Fruit fly (Drosophila melanogaster): ENCODE results near the gene CG7443.

Gene CG7443

DNA sequence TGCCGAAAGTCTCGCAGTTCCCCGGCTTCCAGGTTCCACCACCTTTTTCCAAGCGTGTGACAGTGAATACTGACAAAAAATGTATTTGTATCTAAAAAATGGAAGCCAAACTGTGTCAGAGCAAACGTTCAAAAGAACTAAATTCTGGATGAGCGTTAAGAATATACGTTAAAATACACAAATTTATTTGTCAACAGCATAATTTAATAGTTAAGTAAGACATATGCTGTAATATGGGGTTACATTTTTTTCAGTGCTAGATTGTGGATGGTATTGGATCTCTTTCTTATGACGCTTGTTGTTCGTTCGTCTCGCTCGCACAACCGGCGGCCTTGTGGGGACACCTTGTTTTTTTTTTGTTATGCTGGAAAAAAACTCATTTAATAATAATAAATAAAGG lies 31.5 kb downstream of the CG7443 start (continued):
- peak; percentile 83 for TF ChIP-seq gcm (GFP tag; optimal IDR thresholded peaks at IDR 0.05)
- TF ChIP-seq CG2116 (GFP tag; optimal IDR thresholded peaks at IDR 0.05) = peak; percentile 53
- TF ChIP-seq lov (optimal IDR thresholded peaks at IDR 0.05) = no peak
- peak; percentile 63; the same call in 2 of the 3 replicates for TF ChIP-seq lov (GFP tag; IDR thresholded peaks at IDR 0.05)
- no peak for TF ChIP-seq sc (optimal IDR thresholded peaks at IDR 0.05)
- peak; percentile 69 for TF ChIP-seq sc (GFP tag; optimal IDR thresholded peaks at IDR 0.05)
- no peak for TF ChIP-seq sna (GFP tag; IDR thresholded peaks at IDR 0.05; ENCODE audit: partially characterized antibody)
- peak; percentile 94 for TF ChIP-seq CG13894 (tag; optimal IDR thresholded peaks at IDR 0.05)
- TF ChIP-seq CG12769 (tag; optimal IDR thresholded peaks at IDR 0.05) = peak; percentile 99
- peak; percentile 93 for TF ChIP-seq org-1 (GFP tag; optimal IDR thresholded peaks at IDR 0.05)
- peak; percentile 96 for TF ChIP-seq CG7839 (tag; optimal IDR thresholded peaks at IDR 0.05)
- TF ChIP-seq Atf6 (GFP tag; IDR thresholded peaks at IDR 0.05) = peak; percentile 97
- TF ChIP-seq MTF-1 (GFP tag; optimal IDR thresholded peaks at IDR 0.05; ENCODE audit: borderline replicate concordance) = peak; percentile 79
- TF ChIP-seq CG8281 (tag; optimal IDR thresholded peaks at IDR 0.05) = peak; percentile 80
- TF ChIP-seq klu (GFP tag; IDR thresholded peaks at IDR 0.05) = peak; percentile 92
- peak; percentile 82 for TF ChIP-seq bowl (GFP tag; IDR thresholded peaks at IDR 0.05)
- peak; percentile 79 for TF ChIP-seq psq (GFP tag; optimal IDR thresholded peaks at IDR 0.05)
- peak; percentile 57 for TF ChIP-seq dmrt11E (tag; optimal IDR thresholded peaks at IDR 0.05)
- TF ChIP-seq CG18619 (GFP tag; optimal IDR thresholded peaks at IDR 0.05) = peak; percentile 96
- TF ChIP-seq seq (GFP tag; IDR thresholded peaks at IDR 0.05) = peak; percentile 95
- TF ChIP-seq E2f2 (GFP tag; IDR thresholded peaks at IDR 0.05) = peak; percentile 76
- peak; percentile 97 for TF ChIP-seq Dbx (GFP tag; IDR thresholded peaks at IDR 0.05)
- TF ChIP-seq slp2 (GFP tag; optimal IDR thresholded peaks at IDR 0.05) = peak; percentile 96
- peak; percentile 94 for TF ChIP-seq Aef1 (GFP tag; IDR thresholded peaks at IDR 0.05)
- TF ChIP-seq br (optimal IDR thresholded peaks at IDR 0.05) = no peak
- peak; percentile 94 for TF ChIP-seq CG13775 (GFP tag; optimal IDR thresholded peaks at IDR 0.05)
- TF ChIP-seq nerfin-2 (GFP tag; IDR thresholded peaks at IDR 0.05; ENCODE audit: partially characterized antibody) = no peak
- TF ChIP-seq B-H2 (GFP tag; optimal IDR thresholded peaks at IDR 0.05) = peak; percentile 90
- TF ChIP-seq gro (GFP tag; optimal IDR thresholded peaks at IDR 0.05) = peak; percentile 97
- no peak for TF ChIP-seq vnd (GFP tag; IDR thresholded peaks at IDR 0.05; ENCODE audit: partially characterized antibody)
- peak; percentile 84 for TF ChIP-seq peb (GFP tag; IDR thresholded peaks at IDR 0.05)
- peak; percentile 96 for TF ChIP-seq CG33213 (GFP tag; optimal IDR thresholded peaks at IDR 0.05)
- TF ChIP-seq bab2 (GFP tag; optimal IDR thresholded peaks at IDR 0.05) = peak; percentile 96
- peak; percentile 90 for TF ChIP-seq so (GFP tag; IDR thresholded peaks at IDR 0.05)
- TF ChIP-seq Chrac-16 (GFP tag; optimal IDR thresholded peaks at IDR 0.05) = peak; percentile 95
- peak; percentile 94 for TF ChIP-seq Dad (GFP tag; optimal IDR thresholded peaks at IDR 0.05)
- peak; percentile 92 for TF ChIP-seq CG18764 (GFP tag; optimal IDR thresholded peaks at IDR 0.05)
- TF ChIP-seq MESR4 (GFP tag; optimal IDR thresholded peaks at IDR 0.05) = peak; percentile 63
- TF ChIP-seq Myb (GFP tag; optimal IDR thresholded peaks at IDR 0.05) = peak; percentile 87
- TF ChIP-seq yki (optimal IDR thresholded peaks at IDR 0.05) = no peak
- TF ChIP-seq CG12219 (GFP tag; optimal IDR thresholded peaks at IDR 0.05) = peak; percentile 94
- no peak for TF ChIP-seq Kr (GFP tag; optimal IDR thresholded peaks at IDR 0.05)
- peak; percentile 95 for TF ChIP-seq CG12155 (GFP tag; optimal IDR thresholded peaks at IDR 0.05)
- TF ChIP-seq cato (GFP tag; optimal IDR thresholded peaks at IDR 0.05; ENCODE audit: borderline replicate concordance) = peak; percentile 83
- no peak for TF ChIP-seq pfk (GFP tag; optimal IDR thresholded peaks at IDR 0.05)
- peak; percentile 88 for TF ChIP-seq CG31388 (GFP tag; optimal IDR thresholded peaks at IDR 0.05)
- TF ChIP-seq pho (GFP tag; optimal IDR thresholded peaks at IDR 0.05) = peak; percentile 98
- TF ChIP-seq ap (GFP tag; IDR thresholded peaks at IDR 0.05) = peak; percentile 87
- peak; percentile 83 for TF ChIP-seq Hey (tag; optimal IDR thresholded peaks at IDR 0.05)
- TF ChIP-seq CG8388 (GFP tag; optimal IDR thresholded peaks at IDR 0.05) = peak; percentile 92
- TF ChIP-seq Rx (GFP tag; IDR thresholded peaks at IDR 0.05) = peak; percentile 87
- peak; percentile 95 for TF ChIP-seq chn (GFP tag; optimal IDR thresholded peaks at IDR 0.05)
- peak; percentile 37; the same call in 1 of the 2 replicates for TF ChIP-seq dan (GFP tag; IDR thresholded peaks at IDR 0.05)
